Fruit fly (Drosophila melanogaster) whole organism, embryonic: Measurements from ENCODE around the gene Desat2.

Experiments used
- ATbp ChIP-seq: fragments of 200-800 bp; sonication (Bioruptor generic); optimal IDR thresholded peaks from 2 replicates; lab custom pipeline; 2017; ENCODE audit warnings: missing biosample characterization, mild to moderate bottlenecking, missing genetic modification characterization, missing genetic modification reagents
- Aef1 ChIP-seq: fragments of 200-800 bp; sonication (Bioruptor generic); IDR thresholded peaks from 3 replicates; pipeline ENCODE4 v1.3.6; 2022; ENCODE audit warnings: missing biosample characterization, missing genetic modification characterization
- Antp ChIP-seq: fragments of 200-800 bp; sonication (Bioruptor generic); optimal IDR thresholded peaks from 3 replicates; lab custom pipeline; 2016; ENCODE audit warnings: missing biosample characterization, missing genetic modification characterization
- Awh ChIP-seq: fragments of 200-800 bp; sonication (Bioruptor generic); IDR thresholded peaks from 2 replicates; pipeline ENCODE4, ENCODE4 v1.3.6; 2022; ENCODE audit warnings: missing biosample characterization, missing genetic modification characterization
- Bdp1 ChIP-seq: fragments of 200-800 bp; sonication (Bioruptor generic); optimal IDR thresholded peaks from 3 replicates; lab custom pipeline; 2016; ENCODE audit warnings: missing biosample characterization, missing genetic modification characterization
- CG10274 ChIP-seq: fragments of 200-800 bp; sonication (Bioruptor generic); optimal IDR thresholded peaks from 3 replicates; lab custom pipeline; 2017; ENCODE audit warnings: missing biosample characterization, mild to moderate bottlenecking, missing genetic modification characterization
- CG10431 ChIP-seq: fragments of 200-800 bp; sonication (Bioruptor generic); optimal IDR thresholded peaks from 3 replicates; lab custom pipeline; 2018; ENCODE audit warnings: missing biosample characterization, mild to moderate bottlenecking, missing genetic modification characterization
- CG10462 ChIP-seq: fragments of 200-800 bp; sonication (Bioruptor generic); optimal IDR thresholded peaks from 2 replicates; lab custom pipeline; 2016; ENCODE audit warnings: missing biosample characterization, missing genetic modification characterization
- CG12071 ChIP-seq: fragments of 200-800 bp; sonication (Bioruptor generic); optimal IDR thresholded peaks from 3 replicates; lab custom pipeline; 2018; ENCODE audit warnings: missing biosample characterization, mild to moderate bottlenecking, missing genetic modification characterization
- CG1233 ChIP-seq: fragments of 200-800 bp; sonication (Bioruptor generic); optimal IDR thresholded peaks from 4 replicates; lab custom pipeline; 2018; ENCODE audit warnings: missing biosample characterization, mild to moderate bottlenecking, missing genetic modification characterization
- CG12659 ChIP-seq: fragments of 200-800 bp; sonication (Bioruptor generic); optimal IDR thresholded peaks from 3 replicates; lab custom pipeline; 2017; ENCODE audit warnings: mild to moderate bottlenecking, missing biosample characterization, missing genetic modification reagents, missing genetic modification characterization
- CG12769 ChIP-seq: fragments of 200-800 bp; sonication (Bioruptor generic); optimal IDR thresholded peaks from 2 replicates; lab custom pipeline; 2019; ENCODE audit warnings: missing biosample characterization, mild to moderate bottlenecking, missing genetic modification characterization, moderate library complexity
- CG13123 ChIP-seq: fragments of 200-800 bp; sonication (Bioruptor generic); optimal IDR thresholded peaks from 2 replicates; lab custom pipeline; 2016; ENCODE audit warnings: missing biosample characterization, missing genetic modification characterization
- CG13624 ChIP-seq: fragments of 200-800 bp; sonication (Bioruptor generic); optimal IDR thresholded peaks from 2 replicates; lab custom pipeline; 2016; ENCODE audit warnings: missing biosample characterization, missing genetic modification characterization
- CG14014 ChIP-seq: fragments of 200-800 bp; sonication (Bioruptor generic); IDR thresholded peaks from 2 replicates; pipeline ENCODE4 v1.3.6; 2022; ENCODE audit warnings: missing biosample characterization, missing genetic modification characterization
- CG14710 ChIP-seq: fragments of 200-800 bp; sonication (Bioruptor generic); optimal IDR thresholded peaks from 3 replicates; lab custom pipeline; 2019; ENCODE audit warnings: missing biosample characterization, mild to moderate bottlenecking, missing genetic modification characterization, moderate library complexity
- CG1529 ChIP-seq: fragments of 200-800 bp; sonication (Bioruptor generic); optimal IDR thresholded peaks from 3 replicates; lab custom pipeline; 2018; ENCODE audit warnings: missing biosample characterization, missing genetic modification characterization
- CG15601 ChIP-seq: fragments of 200-800 bp; sonication (Bioruptor generic); optimal IDR thresholded peaks from 3 replicates; lab custom pipeline; 2019; ENCODE audit warnings: missing biosample characterization, mild to moderate bottlenecking, missing genetic modification characterization, moderate library complexity
- CG17829 ChIP-seq: fragments of 200-800 bp; optimal IDR thresholded peaks from 2 replicates; lab custom pipeline; 2019; ENCODE audit warnings: missing biosample characterization, mild to moderate bottlenecking, missing genetic modification characterization, moderate library complexity
- CG30403 ChIP-seq: fragments of 200-800 bp; sonication (Bioruptor generic); optimal IDR thresholded peaks from 3 replicates; lab custom pipeline; 2016; ENCODE audit warnings: missing biosample characterization, missing genetic modification characterization
- CG33213 ChIP-seq: fragments of 200-800 bp; sonication (Bioruptor generic); optimal IDR thresholded peaks from 3 replicates; lab custom pipeline; 2016; ENCODE audit warnings: missing biosample characterization, missing genetic modification characterization
- CG3407 ChIP-seq: fragments of 200-800 bp; sonication (Bioruptor generic); optimal IDR thresholded peaks from 2 replicates; lab custom pipeline; 2018; ENCODE audit warnings: missing biosample characterization, mild to moderate bottlenecking, missing genetic modification characterization
- CG5953 ChIP-seq: fragments of 200-800 bp; sonication (Bioruptor generic); IDR thresholded peaks from 2 replicates; pipeline ENCODE4 v1.3.6; 2022; ENCODE audit warnings: missing biosample characterization, missing genetic modification characterization
- CG8281 ChIP-seq: fragments of 200-800 bp; sonication (Bioruptor generic); optimal IDR thresholded peaks from 2 replicates; lab custom pipeline; 2018; ENCODE audit warnings: missing biosample characterization, mild to moderate bottlenecking, missing genetic modification characterization, moderate library complexity
- Camta ChIP-seq: fragments of 200-800 bp; sonication (Bioruptor generic); optimal IDR thresholded peaks from 2 replicates; lab custom pipeline; 2016; ENCODE audit warnings: missing biosample characterization, missing genetic modification characterization
- Dbx ChIP-seq: fragments of 200-800 bp; sonication (Bioruptor generic); IDR thresholded peaks from 3 replicates; pipeline ENCODE4 v1.3.6; 2022; ENCODE audit warnings: missing biosample characterization, missing genetic modification characterization
- Elba2 ChIP-seq: fragments of 200-800 bp; sonication (Bioruptor generic); optimal IDR thresholded peaks from 3 replicates; lab custom pipeline; 2016; ENCODE audit warnings: missing biosample characterization, missing genetic modification characterization
- Gsc ChIP-seq: fragments of 200-800 bp; sonication (Bioruptor generic); IDR thresholded peaks from 2 replicates; pipeline ENCODE4 v1.3.6; 2022; ENCODE audit warnings: missing biosample characterization, missing genetic modification characterization
- HHEX ChIP-seq: fragments of 200-800 bp; sonication (Bioruptor generic); optimal IDR thresholded peaks from 3 replicates; lab custom pipeline; 2017; ENCODE audit warnings: missing biosample characterization, mild to moderate bottlenecking, missing genetic modification characterization, missing genetic modification reagents
- HLH3B ChIP-seq: fragments of 200-800 bp; sonication (Bioruptor generic); IDR thresholded peaks from 2 replicates; pipeline ENCODE4 v1.3.6; 2022; ENCODE audit warnings: missing biosample characterization, missing genetic modification characterization
- Lhr ChIP-seq: fragments of 200-800 bp; sonication (Bioruptor generic); optimal IDR thresholded peaks from 3 replicates; lab custom pipeline; 2017; ENCODE audit warnings: mild to moderate bottlenecking, missing biosample characterization, missing genetic modification reagents, missing genetic modification characterization
- Max ChIP-seq: fragments of 200-800 bp; sonication (Bioruptor generic); optimal IDR thresholded peaks from 2 replicates; lab custom pipeline; 2016; ENCODE audit warnings: missing biosample characterization, mild to moderate bottlenecking, missing genetic modification characterization
- Meics ChIP-seq: fragments of 200-800 bp; sonication (Bioruptor generic); optimal IDR thresholded peaks from 2 replicates; lab custom pipeline; 2017; ENCODE audit warnings: missing biosample characterization, mild to moderate bottlenecking, missing genetic modification characterization
- Rfx ChIP-seq: fragments of 200-800 bp; sonication (Bioruptor generic); IDR thresholded peaks from 2 replicates; pipeline ENCODE4 v1.3.6; 2022; ENCODE audit warnings: missing biosample characterization, missing genetic modification characterization
- Sry-β ChIP-seq: fragments of 200-800 bp; sonication (Bioruptor generic); optimal IDR thresholded peaks from 2 replicates; lab custom pipeline; 2018; ENCODE audit warnings: missing biosample characterization, mild to moderate bottlenecking, missing genetic modification characterization, moderate library complexity
- amos ChIP-seq: fragments of 200-800 bp; sonication (Bioruptor generic); IDR thresholded peaks from 2 replicates; pipeline ENCODE4 v1.3.6; 2022; ENCODE audit warnings: missing biosample characterization, missing genetic modification characterization; ENCODE audit not compliant: partially characterized antibody
- dimm ChIP-seq: fragments of 200-800 bp; sonication (Bioruptor generic); IDR thresholded peaks from 2 replicates; pipeline ENCODE4 v1.3.6; 2022; ENCODE audit warnings: missing biosample characterization, missing genetic modification characterization
- ftz-f1 ChIP-seq: fragments of 200-800 bp; sonication (Bioruptor generic); optimal IDR thresholded peaks from 2 replicates; lab custom pipeline; 2016; ENCODE audit warnings: missing biosample characterization, missing genetic modification characterization
- gce ChIP-seq: fragments of 200-800 bp; sonication (Bioruptor generic); IDR thresholded peaks from 3 replicates; pipeline ENCODE4 v1.3.6; 2022; ENCODE audit warnings: missing biosample characterization, missing genetic modification characterization
- her ChIP-seq: fragments of 200-800 bp; sonication (Bioruptor generic); optimal IDR thresholded peaks from 2 replicates; lab custom pipeline; 2016; ENCODE audit warnings: missing biosample characterization, missing genetic modification characterization
- kah ChIP-seq: fragments of 200-800 bp; sonication (Bioruptor generic); optimal IDR thresholded peaks from 2 replicates; lab custom pipeline; 2018; ENCODE audit warnings: missing biosample characterization, mild to moderate bottlenecking, missing genetic modification characterization
- lbe ChIP-seq: fragments of 200-800 bp; sonication (Bioruptor generic); optimal IDR thresholded peaks from 2 replicates; lab custom pipeline; 2016; ENCODE audit warnings: missing biosample characterization, mild to moderate bottlenecking, missing genetic modification characterization
- lola ChIP-seq, 3 experiments: fragments of >200 bp in 2 of 3; fragments of 200-800 bp in 1 of 3; sonication (Bioruptor generic) in 1 of 3; optimal IDR thresholded peaks; 2 replicates each; lab custom pipeline; 2017 to 2019; ENCODE audit warnings: missing biosample characterization in 3 of 3, missing genetic modification characterization in 3 of 3, mild to moderate bottlenecking in 1 of 3, moderate library complexity in 1 of 3
- luna ChIP-seq: fragments of 200-800 bp; sonication (Bioruptor generic); optimal IDR thresholded peaks from 2 replicates; lab custom pipeline; 2016; ENCODE audit warnings: missing biosample characterization, missing genetic modification characterization
- org-1 ChIP-seq: fragments of 200-800 bp; sonication (Bioruptor generic); optimal IDR thresholded peaks from 2 replicates; lab custom pipeline; 2017; ENCODE audit warnings: missing biosample characterization, missing genetic modification characterization
- otp ChIP-seq: fragments of 200-800 bp; sonication (Bioruptor generic); IDR thresholded peaks from 3 replicates; pipeline ENCODE4, ENCODE4 v1.3.6; 2022; ENCODE audit warnings: missing biosample characterization, missing genetic modification characterization
- pros ChIP-seq: fragments of 200-800 bp; sonication (Bioruptor generic); optimal IDR thresholded peaks from 3 replicates; lab custom pipeline; 2019; ENCODE audit warnings: missing biosample characterization, mild to moderate bottlenecking, missing genetic modification characterization, moderate library complexity
- sd ChIP-seq: fragments of 200-800 bp; sonication (Bioruptor generic); optimal IDR thresholded peaks from 3 replicates; lab custom pipeline; 2018; ENCODE audit warnings: missing biosample characterization, mild to moderate bottlenecking, missing genetic modification characterization, moderate library complexity
- sens ChIP-seq: fragments of 200-800 bp; sonication (Bioruptor generic); peaks from one replicate; lab custom pipeline; 2016; ENCODE audit warnings: missing biosample characterization, missing genetic modification characterization
- stc ChIP-seq: fragments of 200-800 bp; sonication (Bioruptor generic); IDR thresholded peaks from 2 replicates; pipeline ENCODE4 v1.3.6; 2022; ENCODE audit warnings: missing biosample characterization, missing genetic modification characterization
- yki ChIP-seq: fragments of >200 bp; optimal IDR thresholded peaks from 3 replicates; lab custom pipeline; 2018

Desat2 gene

DNA sequence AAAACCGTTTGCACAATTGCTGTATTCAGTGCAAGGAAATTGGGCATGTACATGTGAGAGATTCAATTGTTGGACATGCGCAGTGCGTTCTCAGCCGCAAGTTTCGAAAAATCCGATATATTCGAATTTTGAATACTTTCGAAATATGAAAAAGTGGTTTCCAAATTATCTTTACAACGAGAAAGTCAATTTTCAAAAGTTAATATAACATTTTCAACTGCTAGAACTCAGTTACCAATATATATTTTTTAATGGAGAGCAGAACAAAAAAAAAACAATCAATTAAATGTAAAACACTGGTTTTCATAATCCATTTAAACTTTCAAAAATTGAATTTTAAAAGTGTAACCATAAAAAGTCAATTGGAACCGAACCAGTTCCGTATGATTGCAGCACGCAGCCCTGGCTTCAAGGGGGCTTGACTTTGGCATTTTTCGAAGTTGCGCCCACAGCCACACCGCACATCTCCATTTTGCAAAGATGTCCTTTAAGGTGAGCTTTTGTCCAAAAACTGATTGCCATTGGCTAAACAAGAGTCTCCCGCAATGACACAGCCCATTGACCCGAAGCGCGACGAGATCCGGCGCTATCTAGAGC lies 13.6 kb upstream of the Desat2 start, which contains the start of the genes Scgbeta and CG17202 (continued):
- no peak for TF ChIP-seq kah (GFP tag; lab: Kevin White, UChicago)
- TF ChIP-seq CG1529 (GFP tag; lab: Kevin White, UChicago), result no peak
- no peak for TF ChIP-seq Aef1 (GFP tag; lab: Robert Waterston, UW)
- peak; percentile 37 for TF ChIP-seq CG30403 (GFP tag; lab: Kevin White, UChicago)
- peak; percentile 30 for TF ChIP-seq CG13624 (GFP tag; lab: Kevin White, UChicago)
- TF ChIP-seq ftz-f1, result no peak
- TF ChIP-seq CG1233 (GFP tag; lab: Kevin White, UChicago), result no peak
- no peak for TF ChIP-seq CG15601 (tag; lab: Kevin White, UChicago)
- TF ChIP-seq CG3407, result no peak
- TF ChIP-seq org-1 (GFP tag; lab: Kevin White, UChicago), result no peak
- no peak for TF ChIP-seq yki
- TF ChIP-seq CG17829 (tag; lab: Kevin White, UChicago), result peak; percentile 27
- TF ChIP-seq Max (GFP tag; lab: Kevin White, UChicago), result peak; percentile 23
- no peak for TF ChIP-seq Awh (GFP tag; lab: Robert Waterston, UW)
- no peak for TF ChIP-seq CG12769 (tag; lab: Kevin White, UChicago)
- peak; percentile 67 for TF ChIP-seq CG33213 (GFP tag; lab: Kevin White, UChicago)
- TF ChIP-seq her, result no peak
- peak; percentile 73 for TF ChIP-seq CG14710 (tag; lab: Kevin White, UChicago)
- TF ChIP-seq Gsc, result no peak
- TF ChIP-seq dimm (GFP tag; lab: Robert Waterston, UW), result no peak
- TF ChIP-seq lola (GFP tag; optimal IDR thresholded peaks at IDR 0.05; lab: Kevin White, UChicago), result no peak
- TF ChIP-seq amos (GFP tag; lab: Robert Waterston, UW), result peak; percentile 55; the same call in 1 of the 2 replicates
- no peak for TF ChIP-seq CG10274 (GFP tag; lab: Kevin White, UChicago)
- no peak for TF ChIP-seq HLH3B
- TF ChIP-seq CG12071, result no peak
- TF ChIP-seq luna (GFP tag; lab: Kevin White, UChicago), result no peak
- no peak for TF ChIP-seq pros
- TF ChIP-seq lbe (GFP tag; lab: Kevin White, UChicago), result no peak
- TF ChIP-seq CG5953 (GFP tag; lab: Robert Waterston, UW), result no peak
- TF ChIP-seq Elba2, result no peak
- TF ChIP-seq Meics, result no peak
- no peak for TF ChIP-seq Antp (GFP tag; lab: Kevin White, UChicago)
- TF ChIP-seq Dbx (GFP tag; lab: Robert Waterston, UW), result 0 out of 3 replicates have a peak, but pooled peaks have one; percentile 27
- TF ChIP-seq otp (GFP tag; lab: Robert Waterston, UW), result peak; percentile 37; the same call in 1 of the 3 replicates
- TF ChIP-seq CG10462, result no peak
- no peak for TF ChIP-seq gce (GFP tag; lab: Robert Waterston, UW)
- no peak for TF ChIP-seq HHEX (GFP tag; lab: Kevin White, UChicago)
- TF ChIP-seq Rfx, result 0 out of 2 replicates have a peak, but pooled peaks have one; percentile 40
- TF ChIP-seq Sry-β (GFP tag; lab: Kevin White, UChicago), result no peak
- TF ChIP-seq sens (GFP tag; lab: Kevin White, UChicago), result no peak
- no peak for TF ChIP-seq CG8281 (tag; lab: Kevin White, UChicago)
- no peak for TF ChIP-seq stc (GFP tag; lab: Robert Waterston, UW)
- TF ChIP-seq ATbp (GFP tag; lab: Kevin White, UChicago), result no peak
- peak; percentile 76 for TF ChIP-seq Lhr
- no peak for TF ChIP-seq sd (tag; lab: Kevin White, UChicago)
- TF ChIP-seq CG14014 (GFP tag; lab: Robert Waterston, UW), result peak; percentile 35; the same call in 1 of the 2 replicates
- peak; percentile 44 for TF ChIP-seq CG12659
- TF ChIP-seq Bdp1 (GFP tag; lab: Kevin White, UChicago), result no peak
- no peak for TF ChIP-seq Camta
- no peak for TF ChIP-seq CG13123 (GFP tag; lab: Kevin White, UChicago)
- no peak for TF ChIP-seq CG10431
